Worm (Caenorhabditis elegans) whole organism, late embryonic: ENCODE data around the gene sek-5.

Experiments used
- F13H6.1 ChIP-seq: sonication (generic microtip); optimal IDR thresholded peaks from 2 replicates; lab custom pipeline; 2016; ENCODE audit warnings: missing genetic modification characterization, missing compliant biosample characterization
- K02D7.2 ChIP-seq: sonication (generic microtip); optimal IDR thresholded peaks from 2 replicates; lab custom pipeline; 2017; ENCODE audit warnings: mild to moderate bottlenecking, missing genetic modification characterization, missing compliant biosample characterization
- K09A11.1 ChIP-seq: sonication (generic microtip); optimal IDR thresholded peaks from 2 replicates; lab custom pipeline; 2017; ENCODE audit warnings: antibody characterized with exemption, mild to moderate bottlenecking, missing genetic modification characterization, missing compliant biosample characterization; ENCODE audit not compliant: insufficient read depth
- Y22D7AL.16 ChIP-seq: sonication (generic microtip); optimal IDR thresholded peaks from 2 replicates; lab custom pipeline; 2016; ENCODE audit warnings: missing genetic modification characterization, missing compliant biosample characterization
- ceh-14 ChIP-seq: sonication (generic microtip); optimal IDR thresholded peaks from 2 replicates; lab custom pipeline; 2016; ENCODE audit warnings: missing genotype, missing genetic modification characterization, missing compliant biosample characterization
- ceh-19 ChIP-seq: fragments of 200-800 bp; sonication (Bioruptor generic); optimal IDR thresholded peaks from 2 replicates; lab custom pipeline; 2018; ENCODE audit warnings: mild to moderate bottlenecking, missing genetic modification characterization, missing compliant biosample characterization
- ceh-2 ChIP-seq: sonication (generic microtip); optimal IDR thresholded peaks from 2 replicates; lab custom pipeline; 2016; ENCODE audit warnings: missing genotype, missing genetic modification characterization, missing compliant biosample characterization
- ceh-22 ChIP-seq: sonication (generic microtip); optimal IDR thresholded peaks from 2 replicates; lab custom pipeline; 2017; ENCODE audit warnings: missing biosample characterization, missing genetic modification characterization
- ceh-34 ChIP-seq: sonication (generic microtip); optimal IDR thresholded peaks from 2 replicates; lab custom pipeline; 2016; ENCODE audit warnings: mild to moderate bottlenecking, missing genetic modification characterization, missing compliant biosample characterization
- ceh-45 ChIP-seq: fragments of 200-800 bp; sonication (Bioruptor generic); IDR thresholded peaks from 2 replicates; pipeline ENCODE4 v1.3.6; 2022; ENCODE audit warnings: missing genetic modification reagents, missing genetic modification characterization, missing compliant biosample characterization
- ceh-48 ChIP-seq: sonication (generic microtip); optimal IDR thresholded peaks from 2 replicates; lab custom pipeline; 2016; ENCODE audit warnings: missing genetic modification characterization, inconsistent platforms, missing compliant biosample characterization
- ceh-6 ChIP-seq: fragments of 200-800 bp; sonication (Bioruptor generic); optimal IDR thresholded peaks from 2 replicates; lab custom pipeline; 2018; ENCODE audit warnings: mild to moderate bottlenecking, missing genetic modification characterization, missing compliant biosample characterization
- che-1 ChIP-seq: sonication (generic microtip); optimal IDR thresholded peaks from 2 replicates; lab custom pipeline; 2016; ENCODE audit warnings: mild to moderate bottlenecking, missing genetic modification characterization, missing compliant biosample characterization
- dmd-4 ChIP-seq: sonication (generic microtip); optimal IDR thresholded peaks from 2 replicates; lab custom pipeline; 2016; ENCODE audit warnings: borderline replicate concordance, missing genetic modification characterization, missing compliant biosample characterization
- fax-1 ChIP-seq: sonication (generic microtip); optimal IDR thresholded peaks from 2 replicates; lab custom pipeline; 2016; ENCODE audit warnings: missing genotype, missing genetic modification characterization, missing compliant biosample characterization
- hlh-13 ChIP-seq: fragments of 200-800 bp; sonication (Bioruptor generic); optimal IDR thresholded peaks from 2 replicates; lab custom pipeline; 2018; ENCODE audit warnings: mild to moderate bottlenecking, missing genetic modification characterization, missing compliant biosample characterization
- hlh-15 ChIP-seq: sonication (generic microtip); optimal IDR thresholded peaks from 2 replicates; lab custom pipeline; 2016; ENCODE audit warnings: missing genetic modification characterization, missing compliant biosample characterization
- hlh-30 ChIP-seq: sonication (generic microtip); optimal IDR thresholded peaks from 2 replicates; lab custom pipeline; 2017; ENCODE audit warnings: antibody characterized with exemption, missing genetic modification characterization, missing compliant biosample characterization; ENCODE audit not compliant: insufficient read depth
- hlh-6 ChIP-seq: sonication (generic microtip); optimal IDR thresholded peaks from 2 replicates; lab custom pipeline; 2016; ENCODE audit warnings: missing genotype, missing genetic modification characterization, missing compliant biosample characterization
- lin-11 ChIP-seq: fragments of 200-800 bp; sonication (Bioruptor generic); optimal IDR thresholded peaks from 2 replicates; lab custom pipeline; 2018; ENCODE audit warnings: mild to moderate bottlenecking, missing genetic modification characterization, missing compliant biosample characterization
- mec-3 ChIP-seq: sonication (generic microtip); optimal IDR thresholded peaks from 2 replicates; lab custom pipeline; 2016; ENCODE audit warnings: borderline replicate concordance, missing genetic modification characterization, missing compliant biosample characterization
- nfya-1 ChIP-seq: sonication (generic microtip); optimal IDR thresholded peaks from 2 replicates; lab custom pipeline; 2017; ENCODE audit warnings: missing genetic modification characterization, mild to moderate bottlenecking, missing compliant biosample characterization, antibody characterized with exemption, moderate library complexity
- nhr-232 ChIP-seq: sonication (generic microtip); optimal IDR thresholded peaks from 2 replicates; lab custom pipeline; 2016; ENCODE audit warnings: missing genetic modification characterization, missing compliant biosample characterization
- npax-4 ChIP-seq: sonication (generic microtip); optimal IDR thresholded peaks from 2 replicates; lab custom pipeline; 2016; ENCODE audit warnings: missing genetic modification characterization, missing compliant biosample characterization
- odd-2 ChIP-seq: sonication (generic microtip); optimal IDR thresholded peaks from 2 replicates; lab custom pipeline; 2017; ENCODE audit warnings: antibody characterized with exemption, mild to moderate bottlenecking, missing genetic modification characterization, missing compliant biosample characterization
- pat-9 ChIP-seq: fragments of 200-800 bp; sonication (Bioruptor generic); optimal IDR thresholded peaks from 2 replicates; lab custom pipeline; 2018; ENCODE audit warnings: mild to moderate bottlenecking, missing genetic modification characterization, moderate library complexity, missing compliant biosample characterization
- pqm-1 ChIP-seq: sonication (generic microtip); optimal IDR thresholded peaks from 2 replicates; lab custom pipeline; 2016; ENCODE audit warnings: missing genetic modification characterization, missing compliant biosample characterization
- pros-1 ChIP-seq: fragments of 150-350 bp; optimal IDR thresholded peaks from 2 replicates; lab custom pipeline; 2014; ENCODE audit warnings: missing biosample characterization, missing genetic modification reagents, missing genetic modification characterization
- ref-2 ChIP-seq: sonication (generic microtip); optimal IDR thresholded peaks from 2 replicates; lab custom pipeline; 2016; ENCODE audit warnings: missing genetic modification characterization, missing compliant biosample characterization
- rnt-1 ChIP-seq: sonication (generic microtip); optimal IDR thresholded peaks from 2 replicates; lab custom pipeline; 2016; ENCODE audit warnings: missing genetic modification characterization, missing compliant biosample characterization
- sox-2 ChIP-seq: fragments of 200-800 bp; sonication (Bioruptor generic); IDR thresholded peaks from 2 replicates; pipeline ENCODE4 v1.3.6; 2022; ENCODE audit warnings: missing genetic modification reagents, missing genetic modification characterization, missing compliant biosample characterization
- sox-4 ChIP-seq: sonication (generic microtip); optimal IDR thresholded peaks from 2 replicates; lab custom pipeline; 2017; ENCODE audit warnings: mild to moderate bottlenecking, missing genetic modification characterization, inconsistent platforms, missing compliant biosample characterization
- tbx-2 ChIP-seq: sonication (generic microtip); optimal IDR thresholded peaks from 2 replicates; lab custom pipeline; 2016; ENCODE audit warnings: missing genetic modification characterization, missing compliant biosample characterization
- tbx-7 ChIP-seq: sonication (generic microtip); optimal IDR thresholded peaks from 2 replicates; lab custom pipeline; 2016; ENCODE audit warnings: missing genotype, missing genetic modification characterization, missing compliant biosample characterization
- ttx-3 ChIP-seq: sonication (generic microtip); optimal IDR thresholded peaks from 2 replicates; lab custom pipeline; 2016; ENCODE audit warnings: missing genetic modification reagents, missing genetic modification characterization, missing compliant biosample characterization
- unc-42 ChIP-seq: sonication (generic microtip); optimal IDR thresholded peaks from 2 replicates; lab custom pipeline; 2016; ENCODE audit warnings: missing genotype, missing genetic modification characterization, missing compliant biosample characterization
- unc-55 ChIP-seq: sonication (generic microtip); optimal IDR thresholded peaks from 2 replicates; lab custom pipeline; 2017; ENCODE audit warnings: missing biosample characterization, missing genetic modification reagents, missing genetic modification characterization

Gene sek-5

DNA sequence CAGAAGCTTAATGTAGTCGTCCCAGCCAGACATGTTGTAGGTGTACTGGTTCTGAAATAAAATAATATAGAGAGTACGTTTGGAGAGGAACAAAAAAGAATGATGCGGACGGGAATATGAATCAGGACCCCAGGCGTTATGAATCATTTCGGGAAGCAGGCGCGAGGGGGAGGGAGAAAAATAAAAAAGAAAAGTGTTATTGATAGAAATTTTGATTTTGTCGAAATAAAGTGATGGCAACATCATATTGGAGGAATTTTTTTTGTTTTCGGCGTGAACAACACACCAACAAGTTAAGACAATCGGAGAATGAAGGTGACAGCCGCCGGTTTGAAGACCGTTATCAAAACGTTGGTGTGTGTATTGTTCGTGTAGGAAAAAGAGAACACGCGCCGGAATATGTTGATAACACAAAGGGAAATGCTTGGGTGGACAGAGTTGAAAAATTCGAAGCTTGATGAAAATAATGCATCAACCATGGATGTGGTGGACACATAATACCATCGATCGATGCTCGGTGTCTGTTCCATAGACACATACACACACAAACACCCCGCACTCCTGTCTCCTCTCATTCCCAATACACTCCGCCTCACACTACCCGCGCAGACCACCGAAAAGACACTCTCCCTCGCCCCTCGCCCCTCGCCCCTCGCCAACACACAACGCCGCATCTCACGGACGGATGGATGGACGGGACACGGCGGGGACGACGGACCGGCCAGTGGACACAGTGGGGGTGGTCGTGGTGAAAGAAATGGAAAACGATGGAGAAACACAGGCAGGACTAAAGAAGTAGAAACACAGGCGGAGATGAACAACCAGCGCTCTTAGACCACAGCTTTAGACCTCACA lies 23.2 kb upstream of the sek-5 start, which contains the start of gene pfn-2 (continued):
- peak; percentile 20 for TF ChIP-seq sox-4 (tag; lab: Kevin White, UChicago)
- peak; percentile 20 for TF ChIP-seq tbx-2 (tag; lab: Kevin White, UChicago)
- no peak for TF ChIP-seq ceh-45 (GFP tag; lab: Robert Waterston, UW)
- no peak for TF ChIP-seq nhr-232 (tag; lab: Kevin White, UChicago)
- no peak for TF ChIP-seq pqm-1 (tag; lab: Kevin White, UChicago)
- no peak for TF ChIP-seq K02D7.2 (tag; lab: Kevin White, UChicago)
- no peak for TF ChIP-seq npax-4 (tag; lab: Kevin White, UChicago)
- TF ChIP-seq ttx-3 (tag; lab: Kevin White, UChicago), result no peak
- peak; percentile 38 for TF ChIP-seq ceh-14 (tag; lab: Kevin White, UChicago)
- peak; percentile 68 for TF ChIP-seq ceh-34 (tag; lab: Kevin White, UChicago)
- no peak for TF ChIP-seq mec-3 (tag; lab: Kevin White, UChicago)
- peak; percentile 50 for TF ChIP-seq ceh-2 (tag; lab: Kevin White, UChicago)
- TF ChIP-seq nfya-1 (tag; lab: Kevin White, UChicago), result peak; percentile 10
- TF ChIP-seq ceh-19 (GFP tag; lab: Kevin White, UChicago), result peak; percentile 66
- no peak for TF ChIP-seq lin-11 (tag; lab: Kevin White, UChicago)
- peak; percentile 45 for TF ChIP-seq pat-9 (tag; lab: Kevin White, UChicago)
- TF ChIP-seq K09A11.1 (tag; lab: Kevin White, UChicago), result no peak
- TF ChIP-seq ceh-22 (tag; lab: Kevin White, UChicago), result no peak
- TF ChIP-seq hlh-13 (GFP tag; lab: Kevin White, UChicago), result no peak
- no peak for TF ChIP-seq sox-2 (GFP tag; lab: Robert Waterston, UW)
- TF ChIP-seq unc-42 (tag; lab: Kevin White, UChicago), result no peak
- TF ChIP-seq ceh-6 (GFP tag; lab: Kevin White, UChicago), result peak; percentile 48
- TF ChIP-seq hlh-6 (tag; lab: Kevin White, UChicago), result peak; percentile 9
- no peak for TF ChIP-seq pros-1 (tag; lab: Kevin White, UChicago)
- no peak for TF ChIP-seq fax-1 (tag; lab: Kevin White, UChicago)
- TF ChIP-seq dmd-4 (tag; lab: Kevin White, UChicago), result peak; percentile 18

- TF ChIP-seq che-1 (no peak), sox-2 (GFP tag; lab: Robert Waterston, UW) (no peak), hlh-15 (tag; lab: Kevin White, UChicago) (no peak), hlh-30 (tag; lab: Kevin White, UChicago) (no peak), F13H6.1 (tag; lab: Kevin White, UChicago) (no peak), ceh-48 (tag; lab: Kevin White, UChicago) (no peak), odd-2 (tag; lab: Kevin White, UChicago) (no peak), unc-55 (GFP tag; lab: Kevin White, UChicago) (no peak), tbx-7 (tag; lab: Kevin White, UChicago) (no peak), hlh-6 (tag; lab: Kevin White, UChicago) (no peak), ceh-34 (tag; lab: Kevin White, UChicago) (no peak), ceh-19 (GFP tag; lab: Kevin White, UChicago) (no peak), ref-2 (tag; lab: Kevin White, UChicago) (no peak), Y22D7AL.16 (no peak), rnt-1 (tag; lab: Kevin White, UChicago) (no peak)
These were observed 22.2 kb upstream of the sek-5 start for ce11 chrX:5355253-5355652.
